Fruit fly (Drosophila melanogaster): Measurements from ENCODE around the gene dop.

DNA sequence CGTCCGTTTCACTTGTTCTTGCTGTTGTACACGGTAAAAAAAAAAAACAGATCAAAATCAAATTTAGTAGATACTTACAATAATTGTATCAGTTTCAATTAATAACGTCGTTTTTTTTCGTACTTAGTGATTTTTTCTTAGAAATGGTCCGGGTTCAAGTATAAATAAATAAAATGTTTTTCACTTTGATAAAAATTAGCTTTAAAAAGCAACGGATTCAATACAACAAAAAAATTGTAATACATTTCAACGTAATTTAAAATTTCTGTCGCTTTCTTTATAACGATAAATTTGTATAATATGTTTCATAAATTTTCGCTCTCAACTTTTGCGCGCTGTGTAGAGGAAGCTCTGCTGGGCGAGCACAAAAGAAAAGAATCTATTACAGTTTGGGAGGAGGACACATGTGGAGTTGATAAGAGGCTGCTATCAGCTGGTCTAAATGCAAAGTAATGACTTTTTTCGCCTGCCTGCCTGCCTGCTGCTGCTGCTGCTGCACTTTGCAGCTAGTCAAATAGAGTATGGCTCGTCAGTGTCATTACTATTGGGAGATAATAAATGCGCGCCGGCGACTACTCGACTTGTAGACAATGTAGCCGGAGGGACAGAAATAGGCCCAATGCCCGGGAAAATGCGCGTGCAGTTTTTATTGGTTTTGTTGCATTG is 27.8 kb upstream of the dop start:
- TF ChIP-seq Myc (optimal IDR thresholded peaks at IDR 0.05) (no peak), Hr78 (GFP tag; optimal IDR thresholded peaks at IDR 0.05) (no peak), dmrt93B (GFP tag; optimal IDR thresholded peaks at IDR 0.05) (no peak), Dfd (GFP tag; optimal IDR thresholded peaks at IDR 0.05) (no peak), dsf (GFP tag; optimal IDR thresholded peaks at IDR 0.05; ENCODE audit: borderline replicate concordance) (no peak), pan (optimal IDR thresholded peaks at IDR 0.05) (no peak), psq (GFP tag; optimal IDR thresholded peaks at IDR 0.05) (peak; percentile 44), Mio (GFP tag; optimal IDR thresholded peaks at IDR 0.05) (no peak)
